Fruit fly (Drosophila melanogaster): Measurements from ENCODE around the gene Cul2.

The Cul2 gene

dm6 chr2L:21658529-21659009 lies at the start of gene Cul2:
Gene Cul2 (plus strand): TSS chr2L:21658735.
- TF ChIP-seq woc (GFP tag; optimal IDR thresholded peaks at IDR 0.05), result peak; percentile 56
- TF ChIP-seq Sp1 (GFP tag; optimal IDR thresholded peaks at IDR 0.05), result no peak
- no peak for TF ChIP-seq h (GFP tag; optimal IDR thresholded peaks at IDR 0.05)
- no peak for TF ChIP-seq usp (GFP tag; optimal IDR thresholded peaks at IDR 0.05)
- TF ChIP-seq CG9705 (GFP tag; optimal IDR thresholded peaks at IDR 0.05), result peak; percentile 13
- TF ChIP-seq Hnf4 (GFP tag; optimal IDR thresholded peaks at IDR 0.05), result peak; percentile 14
- TF ChIP-seq Abd-B (GFP tag; optimal IDR thresholded peaks at IDR 0.05), result no peak
- no peak for TF ChIP-seq jim (GFP tag; optimal IDR thresholded peaks at IDR 0.05)
- no peak for TF ChIP-seq Jra (GFP tag; optimal IDR thresholded peaks at IDR 0.05)
- no peak for TF ChIP-seq pan (optimal IDR thresholded peaks at IDR 0.05)
- no peak for TF ChIP-seq rgr (GFP tag; optimal IDR thresholded peaks at IDR 0.05)
- TF ChIP-seq Mio (GFP tag; optimal IDR thresholded peaks at IDR 0.05), result no peak
- no peak for TF ChIP-seq sage (GFP tag; optimal IDR thresholded peaks at IDR 0.05)
- TF ChIP-seq dl (GFP tag; optimal IDR thresholded peaks at IDR 0.05; ENCODE audit: insufficient read depth in 1 of 2, partially characterized antibody in 2 of 2), result no peak
- TF ChIP-seq Rel (GFP tag; optimal IDR thresholded peaks at IDR 0.05), result no peak
- TF ChIP-seq Rel (tag; optimal IDR thresholded peaks at IDR 0.05), result no peak
- no peak for TF ChIP-seq brk (GFP tag; optimal IDR thresholded peaks at IDR 0.05)
- TF ChIP-seq Dif (GFP tag; optimal IDR thresholded peaks at IDR 0.05; ENCODE audit: partially characterized antibody), result no peak
- no peak for TF ChIP-seq foxo (GFP tag; optimal IDR thresholded peaks at IDR 0.05)
- TF ChIP-seq Hr83 (GFP tag; optimal IDR thresholded peaks at IDR 0.05; ENCODE audit: poor library complexity, severe bottlenecking), result no peak
- TF ChIP-seq lola (GFP tag; optimal IDR thresholded peaks at IDR 0.05), result peak; percentile 87
- peak; percentile 40 for TF ChIP-seq tai (GFP tag; optimal IDR thresholded peaks at IDR 0.05)
- TF ChIP-seq dsf (GFP tag; optimal IDR thresholded peaks at IDR 0.05; ENCODE audit: borderline replicate concordance), result no peak
- peak; percentile 22 for TF ChIP-seq Hr78 (GFP tag; optimal IDR thresholded peaks at IDR 0.05)
- TF ChIP-seq Dfd (GFP tag; optimal IDR thresholded peaks at IDR 0.05), result no peak
- TF ChIP-seq sv (GFP tag; optimal IDR thresholded peaks at IDR 0.05), result no peak
- no peak for TF ChIP-seq Vsx2 (GFP tag; optimal IDR thresholded peaks at IDR 0.05; ENCODE audit: partially characterized antibody)
- no peak for TF ChIP-seq CG32264 (GFP tag; optimal IDR thresholded peaks at IDR 0.05)
- no peak for TF ChIP-seq psq (GFP tag; optimal IDR thresholded peaks at IDR 0.05)
- peak; percentile 17 for TF ChIP-seq ey (GFP tag; optimal IDR thresholded peaks at IDR 0.05)
- TF ChIP-seq HLH106 (tag; optimal IDR thresholded peaks at IDR 0.05), result no peak
- TF ChIP-seq N (GFP tag; optimal IDR thresholded peaks at IDR 0.05), result peak; percentile 84
- TF ChIP-seq OdsH (GFP tag; optimal IDR thresholded peaks at IDR 0.05), result no peak

dm6 chr2L:21617949-21618348 lies 40.6 kb upstream of the Cul2 start:
- no peak for TF ChIP-seq CG32264 (GFP tag; optimal IDR thresholded peaks at IDR 0.05)
- TF ChIP-seq Rel (GFP tag; optimal IDR thresholded peaks at IDR 0.05), result no peak
- TF ChIP-seq Rel (tag; optimal IDR thresholded peaks at IDR 0.05), result no peak
- TF ChIP-seq Vsx2 (GFP tag; optimal IDR thresholded peaks at IDR 0.05; ENCODE audit: partially characterized antibody), result no peak
- TF ChIP-seq Hr83 (GFP tag; optimal IDR thresholded peaks at IDR 0.05; ENCODE audit: poor library complexity, severe bottlenecking), result no peak
- TF ChIP-seq Abd-B (GFP tag; optimal IDR thresholded peaks at IDR 0.05), result no peak

dm6 chr2L:21618738-21619431 lies 39.6 kb upstream of the Cul2 start:
- TF ChIP-seq Dfd (GFP tag; optimal IDR thresholded peaks at IDR 0.05) (peak; percentile 59), foxo (GFP tag; optimal IDR thresholded peaks at IDR 0.05) (no peak), h (GFP tag; optimal IDR thresholded peaks at IDR 0.05) (no peak)

- TF ChIP-seq Mio (GFP tag; optimal IDR thresholded peaks at IDR 0.05) (no peak), rgr (GFP tag; optimal IDR thresholded peaks at IDR 0.05) (no peak), Hr83 (GFP tag; optimal IDR thresholded peaks at IDR 0.05; ENCODE audit: poor library complexity, severe bottlenecking) (no peak), brk (GFP tag; optimal IDR thresholded peaks at IDR 0.05) (no peak), tai (GFP tag; optimal IDR thresholded peaks at IDR 0.05) (no peak), ey (GFP tag; optimal IDR thresholded peaks at IDR 0.05) (no peak), Rel (GFP tag; optimal IDR thresholded peaks at IDR 0.05) (no peak), Rel (tag; optimal IDR thresholded peaks at IDR 0.05) (no peak), foxo (GFP tag; optimal IDR thresholded peaks at IDR 0.05) (no peak), psq (GFP tag; optimal IDR thresholded peaks at IDR 0.05) (no peak), Vsx2 (GFP tag; optimal IDR thresholded peaks at IDR 0.05; ENCODE audit: partially characterized antibody) (no peak), Hnf4 (GFP tag; optimal IDR thresholded peaks at IDR 0.05) (no peak), OdsH (GFP tag; optimal IDR thresholded peaks at IDR 0.05) (no peak), dsf (GFP tag; optimal IDR thresholded peaks at IDR 0.05; ENCODE audit: borderline replicate concordance) (no peak), woc (GFP tag; optimal IDR thresholded peaks at IDR 0.05) (no peak)
Observed at dm6 chr2L:21620527-21620926, 38.0 kb upstream of the Cul2 start.
